Worm (Caenorhabditis elegans) whole organism, L3 larva: ENCODE data around the gene Y75B8A.23.

Source experiments
- ceh-16 ChIP-seq: sonication (generic microtip); optimal IDR thresholded peaks from 2 replicates; lab custom pipeline; 2017; ENCODE audit warnings: missing biosample characterization, missing genetic modification characterization
- elt-1 ChIP-seq: fragments of 150-350 bp; optimal IDR thresholded peaks from 2 replicates; lab custom pipeline; 2014; ENCODE audit warnings: missing biosample characterization, missing genetic modification characterization
- eor-1 ChIP-seq, 2 experiments: fragments of 150-350 bp; optimal IDR thresholded peaks; 2 replicates each; lab custom pipeline; 2014 to 2018; ENCODE audit warnings: missing biosample characterization in 2 of 2, missing genetic modification characterization in 2 of 2
- hmg-11 ChIP-seq: sonication (generic microtip); optimal IDR thresholded peaks from 2 replicates; lab custom pipeline; 2016; ENCODE audit warnings: missing genetic modification characterization, missing compliant biosample characterization
- nhr-25 ChIP-seq: sonication (generic microtip); optimal IDR thresholded peaks from 2 replicates; lab custom pipeline; 2017; ENCODE audit warnings: missing biosample characterization, missing genetic modification characterization
- pha-4 ChIP-seq: fragments of 150-350 bp; optimal IDR thresholded peaks from 2 replicates; lab custom pipeline; 2014; ENCODE audit warnings: missing biosample characterization, missing genetic modification reagents, missing genetic modification characterization
- skn-1 ChIP-seq: fragments of 150-350 bp; optimal IDR thresholded peaks from 2 replicates; lab custom pipeline; 2014; ENCODE audit warnings: missing biosample characterization, missing genetic modification characterization
- ztf-11 ChIP-seq: fragments of 150-350 bp; optimal IDR thresholded peaks from 2 replicates; lab custom pipeline; 2014; ENCODE audit warnings: missing biosample characterization, missing genetic modification characterization

DNA sequence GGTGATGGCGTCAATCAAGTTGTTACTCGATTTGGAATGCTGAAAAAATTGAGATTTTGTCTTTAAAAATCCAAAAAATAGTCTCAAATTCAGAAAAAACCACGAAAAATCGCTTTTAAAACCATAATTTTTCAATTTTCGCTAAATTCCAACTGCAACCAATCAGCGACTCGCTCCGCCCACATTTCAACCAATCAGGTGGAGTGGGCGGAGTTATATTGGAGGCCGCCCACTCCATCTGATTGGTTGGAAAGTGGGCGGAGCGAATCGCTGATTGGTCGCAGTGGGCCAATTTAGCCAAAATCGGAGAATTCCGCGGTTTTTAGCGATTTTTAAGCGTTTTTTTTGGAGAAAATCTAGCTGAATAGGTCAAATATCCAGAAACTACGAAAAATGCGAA, 19.3 kb downstream of the Y75B8A.23 start:
- TF ChIP-seq ceh-16 (tag; lab: Kevin White, UChicago), result no peak
- TF ChIP-seq hmg-11, result no peak
- no peak for TF ChIP-seq nhr-25 (tag; lab: Kevin White, UChicago)
- TF ChIP-seq ztf-11 (tag; lab: Kevin White, UChicago), result no peak
- TF ChIP-seq skn-1 (tag; lab: Kevin White, UChicago), result no peak
- no peak for TF ChIP-seq eor-1 (tag; optimal IDR thresholded peaks at IDR 0.05; lab: Kevin White, UChicago)
- no peak for TF ChIP-seq pha-4 (tag; lab: Kevin White, UChicago)
- no peak for TF ChIP-seq elt-1 (tag; lab: Kevin White, UChicago)
